Worm (Caenorhabditis elegans) whole organism, L3 larva: ENCODE data around the gene mdt-11.

Experiments
- ceh-82 ChIP-seq: fragments of 150-350 bp; optimal IDR thresholded peaks from 2 replicates; lab custom pipeline; 2014; ENCODE audit warnings: missing biosample characterization, missing genetic modification characterization
- egl-27 ChIP-seq: sonication (generic microtip); optimal IDR thresholded peaks from 4 replicates; lab custom pipeline; 2017; ENCODE audit warnings: missing biosample characterization, missing genetic modification reagents, missing genetic modification characterization
- elt-1 ChIP-seq: fragments of 150-350 bp; optimal IDR thresholded peaks from 2 replicates; lab custom pipeline; 2014; ENCODE audit warnings: missing biosample characterization, missing genetic modification characterization
- fkh-10 ChIP-seq: sonication (generic microtip); optimal IDR thresholded peaks from 2 replicates; lab custom pipeline; 2017; ENCODE audit warnings: missing biosample characterization, missing genetic modification reagents, missing genetic modification characterization
- fos-1 ChIP-seq: fragments of 150-350 bp; optimal IDR thresholded peaks from 2 replicates; lab custom pipeline; 2014; ENCODE audit warnings: missing biosample characterization, missing genetic modification characterization
- lin-15B ChIP-seq: fragments of 150-350 bp; optimal IDR thresholded peaks from 2 replicates; lab custom pipeline; 2014; ENCODE audit warnings: missing biosample characterization, missing genetic modification characterization
- mdl-1 ChIP-seq: fragments of 150-350 bp; optimal IDR thresholded peaks from 2 replicates; lab custom pipeline; 2014; ENCODE audit warnings: missing biosample characterization, missing genetic modification characterization
- nfya-1 ChIP-seq: sonication (generic microtip); optimal IDR thresholded peaks from 2 replicates; lab custom pipeline; 2017; ENCODE audit warnings: missing genetic modification characterization, mild to moderate bottlenecking, missing compliant biosample characterization, antibody characterized with exemption, moderate library complexity; ENCODE audit not compliant: insufficient read depth
- nhr-76 ChIP-seq: fragments of 150-350 bp; sonication (generic microtip); optimal IDR thresholded peaks from 5 replicates; lab custom pipeline; 2014; ENCODE audit warnings: missing biosample characterization, missing genetic modification characterization
- nhr-77 ChIP-seq: fragments of 150-350 bp; optimal IDR thresholded peaks from 2 replicates; lab custom pipeline; 2014; ENCODE audit warnings: missing biosample characterization, missing genetic modification characterization
- ztf-4 ChIP-seq: fragments of 150-350 bp; optimal IDR thresholded peaks from 2 replicates; lab custom pipeline; 2014; ENCODE audit warnings: missing biosample characterization, missing genetic modification characterization

ce11 chrIII:5012460-5012859 is 8.6 kb upstream of the mdt-11 start:
- TF ChIP-seq ceh-82 (tag; lab: Kevin White, UChicago) (no peak), ztf-4 (tag; lab: Kevin White, UChicago) (no peak), elt-1 (no peak), fkh-10 (no peak), lin-15B (tag; lab: Kevin White, UChicago) (no peak), egl-27 (tag; lab: Kevin White, UChicago) (no peak), nfya-1 (no peak), fos-1 (no peak), nhr-77 (tag; lab: Kevin White, UChicago) (no peak), nhr-76 (tag; lab: Kevin White, UChicago) (no peak), mdl-1 (tag; lab: Kevin White, UChicago) (no peak)
